Fruit fly (Drosophila melanogaster) whole organism, embryonic: ENCODE data around the gene PGAP2.

ENCODE experiments used
- Atf-2 ChIP-seq: fragments of 200-800 bp; sonication (Bioruptor generic); optimal IDR thresholded peaks from 2 replicates; lab custom pipeline; 2016; ENCODE audit warnings: missing biosample characterization, missing genetic modification characterization
- BEAF-32 ChIP-seq: fragments of 200-800 bp; sonication (Bioruptor generic); optimal IDR thresholded peaks from 3 replicates; lab custom pipeline; 2017; ENCODE audit warnings: missing biosample characterization, missing genetic modification characterization, mild to moderate bottlenecking, moderate library complexity, missing genetic modification reagents
- CG11085 ChIP-seq: fragments of 200-800 bp; sonication (Bioruptor generic); IDR thresholded peaks from 2 replicates; pipeline ENCODE4 v1.3.6; 2022; ENCODE audit warnings: missing biosample characterization, missing genetic modification characterization
- CG11093 ChIP-seq: fragments of 200-800 bp; sonication (Bioruptor generic); IDR thresholded peaks from 3 replicates; pipeline ENCODE4 v1.3.6; 2022; ENCODE audit warnings: missing biosample characterization, missing genetic modification characterization
- CG1233 ChIP-seq: fragments of 200-800 bp; sonication (Bioruptor generic); optimal IDR thresholded peaks from 4 replicates; lab custom pipeline; 2018; ENCODE audit warnings: missing biosample characterization, mild to moderate bottlenecking, missing genetic modification characterization
- CG13424 ChIP-seq: fragments of 200-800 bp; sonication (Bioruptor generic); optimal IDR thresholded peaks from 2 replicates; lab custom pipeline; 2019; ENCODE audit warnings: missing biosample characterization, mild to moderate bottlenecking, missing genetic modification characterization, moderate library complexity
- CG14014 ChIP-seq: fragments of 200-800 bp; sonication (Bioruptor generic); IDR thresholded peaks from 2 replicates; pipeline ENCODE4 v1.3.6; 2022; ENCODE audit warnings: missing biosample characterization, missing genetic modification characterization
- CG14050 ChIP-seq: fragments of 200-800 bp; sonication (Bioruptor generic); IDR thresholded peaks from 3 replicates; pipeline ENCODE4 v1.3.6; 2022; ENCODE audit warnings: missing biosample characterization, missing genetic modification characterization
- CG14860 ChIP-seq: fragments of 200-800 bp; sonication (Bioruptor generic); IDR thresholded peaks from 3 replicates; pipeline ENCODE4 v1.3.6; 2022; ENCODE audit warnings: missing biosample characterization, missing genetic modification characterization; ENCODE audit not compliant: partially characterized antibody
- CG16815 ChIP-seq: fragments of 200-800 bp; sonication (Bioruptor generic); optimal IDR thresholded peaks from 3 replicates; lab custom pipeline; 2017; ENCODE audit warnings: missing biosample characterization, mild to moderate bottlenecking, missing genetic modification characterization
- CG17802 ChIP-seq: fragments of 200-800 bp; sonication (Bioruptor generic); optimal IDR thresholded peaks from 2 replicates; lab custom pipeline; 2018; ENCODE audit warnings: missing biosample characterization, mild to moderate bottlenecking, missing genetic modification characterization, moderate library complexity
- CG2202 ChIP-seq: fragments of 200-800 bp; sonication (Bioruptor generic); optimal IDR thresholded peaks from 2 replicates; lab custom pipeline; 2018; ENCODE audit warnings: missing biosample characterization, mild to moderate bottlenecking, missing genetic modification characterization
- CG2875 ChIP-seq: fragments of 200-800 bp; sonication (Bioruptor generic); optimal IDR thresholded peaks from 2 replicates; lab custom pipeline; 2017; ENCODE audit warnings: missing biosample characterization, mild to moderate bottlenecking, missing genetic modification characterization, missing genetic modification reagents
- CG3995 ChIP-seq: fragments of 200-800 bp; sonication (Bioruptor generic); optimal IDR thresholded peaks from 3 replicates; lab custom pipeline; 2016; ENCODE audit warnings: missing biosample characterization, missing genetic modification characterization
- CG4617 ChIP-seq: fragments of 200-800 bp; sonication (Bioruptor generic); optimal IDR thresholded peaks from 3 replicates; lab custom pipeline; 2016; ENCODE audit warnings: missing biosample characterization, missing genetic modification characterization, borderline replicate concordance
- CG4854 ChIP-seq: fragments of 200-800 bp; sonication (Bioruptor generic); optimal IDR thresholded peaks from 2 replicates; lab custom pipeline; 2016; ENCODE audit warnings: missing biosample characterization, missing genetic modification characterization, inconsistent platforms
- CG6689 ChIP-seq: fragments of 200-800 bp; sonication (Bioruptor generic); IDR thresholded peaks from 2 replicates; pipeline ENCODE4 v1.3.6; 2022; ENCODE audit warnings: missing biosample characterization, missing genetic modification characterization
- CG7839 ChIP-seq: fragments of 200-800 bp; sonication (Bioruptor generic); optimal IDR thresholded peaks from 3 replicates; lab custom pipeline; 2018; ENCODE audit warnings: missing biosample characterization, mild to moderate bottlenecking, missing genetic modification characterization, moderate library complexity
- CG8388 ChIP-seq: fragments of 200-800 bp; sonication (Bioruptor generic); optimal IDR thresholded peaks from 2 replicates; lab custom pipeline; 2019; ENCODE audit warnings: missing biosample characterization, mild to moderate bottlenecking, missing genetic modification characterization, moderate library complexity
- Dip2 ChIP-seq: fragments of 200-800 bp; sonication (Bioruptor generic); IDR thresholded peaks from 2 replicates; pipeline ENCODE4 v1.3.6; 2022; ENCODE audit warnings: missing biosample characterization, missing genetic modification characterization
- ERR ChIP-seq: fragments of 200-800 bp; sonication (Bioruptor generic); optimal IDR thresholded peaks from 2 replicates; lab custom pipeline; 2016; ENCODE audit warnings: missing biosample characterization, missing genetic modification characterization
- HLH3B ChIP-seq: fragments of 200-800 bp; sonication (Bioruptor generic); IDR thresholded peaks from 2 replicates; pipeline ENCODE4 v1.3.6; 2022; ENCODE audit warnings: missing biosample characterization, missing genetic modification characterization
- Hey ChIP-seq: fragments of 200-800 bp; sonication (Bioruptor generic); optimal IDR thresholded peaks from 3 replicates; lab custom pipeline; 2018; ENCODE audit warnings: missing biosample characterization, mild to moderate bottlenecking, missing genetic modification characterization
- HmgD ChIP-seq: fragments of 200-800 bp; sonication (Bioruptor generic); optimal IDR thresholded peaks from 3 replicates; lab custom pipeline; 2016; ENCODE audit warnings: missing biosample characterization, missing genetic modification characterization
- Jarid2 ChIP-seq: fragments of 200-800 bp; sonication (Bioruptor generic); optimal IDR thresholded peaks from 3 replicates; lab custom pipeline; 2017; ENCODE audit warnings: mild to moderate bottlenecking, missing biosample characterization, missing genetic modification reagents, missing genetic modification characterization
- Kr ChIP-seq: fragments of 200-800 bp; sonication (Bioruptor generic); optimal IDR thresholded peaks from 2 replicates; lab custom pipeline; 2017; ENCODE audit warnings: missing biosample characterization, mild to moderate bottlenecking, missing genetic modification characterization
- Mrtf ChIP-seq: fragments of 200-800 bp; sonication (Bioruptor generic); IDR thresholded peaks from 3 replicates; pipeline ENCODE4 v1.3.6; 2022; ENCODE audit warnings: missing biosample characterization, missing genetic modification characterization
- NK7.1 ChIP-seq: fragments of 200-800 bp; sonication (Bioruptor generic); optimal IDR thresholded peaks from 3 replicates; lab custom pipeline; 2016; ENCODE audit warnings: missing biosample characterization, missing genetic modification characterization
- Nf-YA ChIP-seq: fragments of 200-800 bp; sonication (Bioruptor generic); IDR thresholded peaks from 2 replicates; pipeline ENCODE4 v1.3.6; 2022; ENCODE audit warnings: missing biosample characterization, missing genetic modification characterization
- Spps ChIP-seq: fragments of 200-800 bp; sonication (Bioruptor generic); optimal IDR thresholded peaks from 2 replicates; lab custom pipeline; 2018; ENCODE audit warnings: missing biosample characterization, mild to moderate bottlenecking, missing genetic modification characterization
- Stat92E ChIP-seq, 3 experiments: fragments of >200 bp in 2 of 3; fragments of 200-800 bp in 1 of 3; sonication (Bioruptor generic) in 1 of 3; optimal IDR thresholded peaks; 2 replicates each; lab custom pipeline; 2017 to 2019; ENCODE audit warnings: missing biosample characterization in 3 of 3, missing genetic modification characterization in 3 of 3, mild to moderate bottlenecking in 1 of 3, moderate library complexity in 1 of 3
- Taf1 ChIP-seq: fragments of 200-800 bp; sonication (Bioruptor generic); IDR thresholded peaks from 2 replicates; pipeline ENCODE4 v1.3.6; 2022; ENCODE audit warnings: missing biosample characterization, missing genetic modification characterization
- ab ChIP-seq: fragments of 200-800 bp; sonication (Bioruptor generic); optimal IDR thresholded peaks from 2 replicates; lab custom pipeline; 2016; ENCODE audit warnings: missing biosample characterization, missing genetic modification characterization
- amos ChIP-seq: fragments of 200-800 bp; sonication (Bioruptor generic); IDR thresholded peaks from 2 replicates; pipeline ENCODE4 v1.3.6; 2022; ENCODE audit warnings: missing biosample characterization, missing genetic modification characterization; ENCODE audit not compliant: partially characterized antibody
- fu2 ChIP-seq: fragments of 200-800 bp; sonication (Bioruptor generic); optimal IDR thresholded peaks from 2 replicates; lab custom pipeline; 2016; ENCODE audit warnings: missing biosample characterization, missing genetic modification characterization
- gem ChIP-seq: fragments of 200-800 bp; sonication (Bioruptor generic); optimal IDR thresholded peaks from 2 replicates; lab custom pipeline; 2019; ENCODE audit warnings: missing biosample characterization, mild to moderate bottlenecking, missing genetic modification characterization, moderate library complexity
- hkb ChIP-seq, 2 experiments: fragments of 200-800 bp in 1 of 2; fragments of >200 bp in 1 of 2; sonication (Bioruptor generic) in 1 of 2; IDR thresholded peaks in 1 of 2; optimal IDR thresholded peaks in 1 of 2; 2 replicates each; pipeline versions ENCODE4 v1.3.6 to Lab custom; 2017 to 2022; ENCODE audit warnings: missing biosample characterization in 1 of 2, missing genetic modification characterization in 1 of 2
- otp ChIP-seq: fragments of 200-800 bp; sonication (Bioruptor generic); IDR thresholded peaks from 3 replicates; pipeline ENCODE4, ENCODE4 v1.3.6; 2022; ENCODE audit warnings: missing biosample characterization, missing genetic modification characterization
- pho ChIP-seq: fragments of 200-800 bp; sonication (Bioruptor generic); optimal IDR thresholded peaks from 2 replicates; lab custom pipeline; 2016; ENCODE audit warnings: missing biosample characterization, missing genetic modification characterization
- pnt ChIP-seq: fragments of 200-800 bp; sonication (Bioruptor generic); optimal IDR thresholded peaks from 3 replicates; lab custom pipeline; 2016; ENCODE audit warnings: missing biosample characterization, missing genetic modification characterization
- salm ChIP-seq: fragments of 200-800 bp; sonication (Bioruptor generic); optimal IDR thresholded peaks from 2 replicates; lab custom pipeline; 2018; ENCODE audit warnings: missing biosample characterization, mild to moderate bottlenecking, missing genetic modification characterization
- schlank ChIP-seq: fragments of 200-800 bp; sonication (Bioruptor generic); optimal IDR thresholded peaks from 2 replicates; lab custom pipeline; 2018; ENCODE audit warnings: missing biosample characterization, mild to moderate bottlenecking, missing genetic modification characterization
- seq ChIP-seq: fragments of 200-800 bp; sonication (Bioruptor generic); IDR thresholded peaks from 2 replicates; pipeline ENCODE4 v1.3.6; 2022; ENCODE audit warnings: missing biosample characterization, missing genetic modification characterization
- sim ChIP-seq: fragments of 200-800 bp; sonication (Bioruptor generic); IDR thresholded peaks from 2 replicates; pipeline ENCODE4 v1.3.6; 2022; ENCODE audit warnings: missing biosample characterization, missing genetic modification characterization
- slou ChIP-seq: fragments of 200-800 bp; sonication (Bioruptor generic); optimal IDR thresholded peaks from 3 replicates; lab custom pipeline; 2016; ENCODE audit warnings: missing biosample characterization, missing genetic modification characterization
- stwl ChIP-seq: fragments of 200-800 bp; sonication (Bioruptor generic); optimal IDR thresholded peaks from 3 replicates; lab custom pipeline; 2018; ENCODE audit warnings: missing biosample characterization, mild to moderate bottlenecking, missing genetic modification characterization, moderate library complexity
- sug ChIP-seq: fragments of 200-800 bp; optimal IDR thresholded peaks from 2 replicates; lab custom pipeline; 2019; ENCODE audit warnings: missing biosample characterization, mild to moderate bottlenecking, missing genetic modification characterization, moderate library complexity
- toy ChIP-seq: fragments of 200-800 bp; sonication (Bioruptor generic); IDR thresholded peaks from 2 replicates; pipeline ENCODE4 v1.3.6; 2022; ENCODE audit warnings: missing biosample characterization, missing genetic modification characterization

Gene PGAP2

dm6 chr2L:866950-867744 is 47.8 kb upstream of the PGAP2 start (continued):
- TF ChIP-seq BEAF-32 (GFP tag; lab: Kevin White, UChicago) (no peak), CG14860 (GFP tag; lab: Robert Waterston, UW) (no peak), Jarid2 (GFP tag; lab: Kevin White, UChicago) (peak; percentile 34), CG7839 (tag; lab: Kevin White, UChicago) (peak; percentile 95), seq (GFP tag; lab: Robert Waterston, UW) (peak; percentile 95), amos (GFP tag; lab: Robert Waterston, UW) (0 out of 2 replicates have a peak, but pooled peaks have one; percentile 14), slou (GFP tag; lab: Kevin White, UChicago) (peak; percentile 72), sim (peak; percentile 72; the same call in 1 of the 2 replicates), Nf-YA (peak; percentile 88), Kr (no peak), ERR (peak; percentile 85), hkb (optimal IDR thresholded peaks at IDR 0.05; lab: Kevin White, UChicago) (no peak), hkb (GFP tag; IDR thresholded peaks at IDR 0.05; lab: Robert Waterston, UW) (peak; percentile 96), CG2875 (peak; percentile 77), gem (tag; lab: Kevin White, UChicago) (peak; percentile 95), stwl (tag; lab: Kevin White, UChicago) (no peak), salm (tag; lab: Kevin White, UChicago) (peak; percentile 81), CG8388 (GFP tag; lab: Kevin White, UChicago) (peak; percentile 88), sug (tag; lab: Kevin White, UChicago) (peak; percentile 89), CG16815 (GFP tag; lab: Kevin White, UChicago) (peak; percentile 86), CG14050 (GFP tag; lab: Robert Waterston, UW) (peak; percentile 94), Stat92E (GFP tag; optimal IDR thresholded peaks at IDR 0.05; lab: Kevin White, UChicago) (peak in 1 of 3 experiments; percentile 66), otp (peak; percentile 93), Taf1 (GFP tag; lab: Robert Waterston, UW) (peak; percentile 91), Dip2 (GFP tag; lab: Robert Waterston, UW) (peak; percentile 47; the same call in 1 of the 2 replicates), NK7.1 (GFP tag; lab: Kevin White, UChicago) (peak; percentile 83), CG11093 (GFP tag; lab: Robert Waterston, UW) (peak; percentile 94), fu2 (GFP tag; lab: Kevin White, UChicago) (peak; percentile 71), Mrtf (GFP tag; lab: Robert Waterston, UW) (peak; percentile 95), CG4617 (GFP tag; lab: Kevin White, UChicago) (peak; percentile 50), CG3995 (GFP tag; lab: Kevin White, UChicago) (peak; percentile 37), CG1233 (peak; percentile 93), pho (GFP tag; lab: Kevin White, UChicago) (peak; percentile 89), Spps (peak; percentile 75), HLH3B (peak; percentile 96), Hey (tag; lab: Kevin White, UChicago) (peak; percentile 73), CG4854 (GFP tag; lab: Kevin White, UChicago) (peak; percentile 90), ab (GFP tag; lab: Kevin White, UChicago) (peak; percentile 72), toy (peak; percentile 90), schlank (tag; lab: Kevin White, UChicago) (peak; percentile 90), HmgD (GFP tag; lab: Kevin White, UChicago) (no peak), CG6689 (GFP tag; lab: Robert Waterston, UW) (peak; percentile 93), pnt (GFP tag; lab: Kevin White, UChicago) (peak; percentile 88), Atf-2 (peak; percentile 87), CG14014 (GFP tag; lab: Robert Waterston, UW) (peak; percentile 97), CG11085 (peak; percentile 89), CG17802 (tag; lab: Kevin White, UChicago) (peak; percentile 78), CG2202 (tag; lab: Kevin White, UChicago) (peak; percentile 79), CG13424 (peak; percentile 96)
